Fruit fly (Drosophila melanogaster) whole organism, embryonic: ENCODE data around the gene CG9483.

Experiments
- Adf1 ChIP-seq: fragments of 200-800 bp; sonication (Bioruptor generic); IDR thresholded peaks from 2 replicates; pipeline ENCODE4 v1.3.6; 2022; ENCODE audit warnings: missing biosample characterization, missing genetic modification characterization
- CG10147 ChIP-seq: fragments of 200-800 bp; sonication (Bioruptor generic); optimal IDR thresholded peaks from 2 replicates; lab custom pipeline; 2019; ENCODE audit warnings: missing biosample characterization, mild to moderate bottlenecking, missing genetic modification characterization, moderate library complexity
- CG10462 ChIP-seq: fragments of 200-800 bp; sonication (Bioruptor generic); optimal IDR thresholded peaks from 2 replicates; lab custom pipeline; 2016; ENCODE audit warnings: missing biosample characterization, missing genetic modification characterization
- CG11093 ChIP-seq: fragments of 200-800 bp; sonication (Bioruptor generic); IDR thresholded peaks from 3 replicates; pipeline ENCODE4 v1.3.6; 2022; ENCODE audit warnings: missing biosample characterization, missing genetic modification characterization
- CG11247 ChIP-seq: fragments of 200-800 bp; sonication (Bioruptor generic); IDR thresholded peaks from 2 replicates; pipeline ENCODE4 v1.3.6; 2022; ENCODE audit warnings: missing biosample characterization, missing genetic modification characterization
- CG11695 ChIP-seq: fragments of 200-800 bp; sonication (Bioruptor generic); IDR thresholded peaks from 3 replicates; pipeline ENCODE4 v1.3.6; 2022; ENCODE audit warnings: missing biosample characterization, missing genetic modification characterization
- CG12299 ChIP-seq: fragments of 200-800 bp; sonication (Bioruptor generic); optimal IDR thresholded peaks from 2 replicates; lab custom pipeline; 2018; ENCODE audit warnings: missing biosample characterization, mild to moderate bottlenecking, missing genetic modification characterization
- CG12942 ChIP-seq: fragments of 200-800 bp; sonication (Bioruptor generic); optimal IDR thresholded peaks from 3 replicates; lab custom pipeline; 2016; ENCODE audit warnings: missing biosample characterization, missing genetic modification characterization
- CG13775 ChIP-seq: fragments of 200-800 bp; sonication (Bioruptor generic); optimal IDR thresholded peaks from 3 replicates; lab custom pipeline; 2017; ENCODE audit warnings: missing biosample characterization, mild to moderate bottlenecking, missing genetic modification characterization
- CG13894 ChIP-seq: fragments of 200-800 bp; sonication (Bioruptor generic); optimal IDR thresholded peaks from 3 replicates; lab custom pipeline; 2018; ENCODE audit warnings: missing biosample characterization, mild to moderate bottlenecking, missing genetic modification characterization, moderate library complexity
- CG15269 ChIP-seq: fragments of 200-800 bp; sonication (Bioruptor generic); optimal IDR thresholded peaks from 2 replicates; lab custom pipeline; 2018; ENCODE audit warnings: missing biosample characterization, mild to moderate bottlenecking, missing genetic modification characterization, moderate library complexity
- CG1529 ChIP-seq: fragments of 200-800 bp; sonication (Bioruptor generic); optimal IDR thresholded peaks from 3 replicates; lab custom pipeline; 2018; ENCODE audit warnings: missing biosample characterization, missing genetic modification characterization
- CG15601 ChIP-seq: fragments of 200-800 bp; sonication (Bioruptor generic); optimal IDR thresholded peaks from 3 replicates; lab custom pipeline; 2019; ENCODE audit warnings: missing biosample characterization, mild to moderate bottlenecking, missing genetic modification characterization, moderate library complexity
- CG18476 ChIP-seq: fragments of 200-800 bp; sonication (Bioruptor generic); optimal IDR thresholded peaks from 2 replicates; lab custom pipeline; 2016; ENCODE audit warnings: missing biosample characterization, mild to moderate bottlenecking, missing genetic modification characterization
- CG2129 ChIP-seq: fragments of 200-800 bp; sonication (Bioruptor generic); IDR thresholded peaks from 2 replicates; pipeline ENCODE4 v1.3.6; 2022; ENCODE audit warnings: missing biosample characterization, missing genetic modification characterization; ENCODE audit not compliant: partially characterized antibody
- CG2875 ChIP-seq: fragments of 200-800 bp; sonication (Bioruptor generic); optimal IDR thresholded peaks from 2 replicates; lab custom pipeline; 2017; ENCODE audit warnings: missing biosample characterization, mild to moderate bottlenecking, missing genetic modification characterization, missing genetic modification reagents
- CG31441 ChIP-seq: fragments of 200-800 bp; sonication (Bioruptor generic); IDR thresholded peaks from 2 replicates; pipeline ENCODE4 v1.3.6; 2022; ENCODE audit warnings: missing biosample characterization, missing genetic modification characterization
- CG6854 ChIP-seq: fragments of 200-800 bp; sonication (Bioruptor generic); optimal IDR thresholded peaks from 3 replicates; lab custom pipeline; 2017; ENCODE audit warnings: missing biosample characterization, mild to moderate bottlenecking, missing genetic modification characterization
- CG7271 ChIP-seq: fragments of 200-800 bp; sonication (Bioruptor generic); optimal IDR thresholded peaks from 2 replicates; lab custom pipeline; 2018; ENCODE audit warnings: missing biosample characterization, mild to moderate bottlenecking, missing genetic modification characterization, moderate library complexity
- CG8089 ChIP-seq: fragments of 200-800 bp; sonication (Bioruptor generic); optimal IDR thresholded peaks from 3 replicates; lab custom pipeline; 2016; ENCODE audit warnings: missing biosample characterization, missing genetic modification characterization
- CG8765 ChIP-seq: fragments of 200-800 bp; sonication (Bioruptor generic); IDR thresholded peaks from 2 replicates; pipeline ENCODE4 v1.3.6; 2022; ENCODE audit warnings: missing biosample characterization, missing genetic modification characterization
- D ChIP-seq, 2 experiments: fragments of 200-800 bp in 1 of 2; fragments of >200 bp in 1 of 2; sonication (Bioruptor generic) in 1 of 2; optimal IDR thresholded peaks; 2 replicates in 1 of 2; 3 replicates in 1 of 2; lab custom pipeline; 2017; ENCODE audit warnings: mild to moderate bottlenecking in 1 of 2, missing biosample characterization in 1 of 2, missing genetic modification characterization in 1 of 2, missing genetic modification reagents in 1 of 2
- Dip3 ChIP-seq: fragments of 200-800 bp; sonication (Bioruptor generic); optimal IDR thresholded peaks from 3 replicates; lab custom pipeline; 2016; ENCODE audit warnings: missing biosample characterization, missing genetic modification characterization
- Dll ChIP-seq: fragments of 200-800 bp; sonication (Bioruptor generic); IDR thresholded peaks from 4 replicates; pipeline ENCODE4 v1.3.6; 2022; ENCODE audit warnings: missing biosample characterization, missing genetic modification characterization; ENCODE audit not compliant: partially characterized antibody
- GATAe ChIP-seq: fragments of 200-800 bp; sonication (Bioruptor generic); conservative IDR thresholded peaks from 2 replicates; pipeline ENCODE4 v1.3.6; 2022; ENCODE audit warnings: missing biosample characterization, missing genetic modification characterization
- Hand ChIP-seq: fragments of 200-800 bp; sonication (Bioruptor generic); optimal IDR thresholded peaks from 2 replicates; lab custom pipeline; 2017; ENCODE audit warnings: mild to moderate bottlenecking, missing biosample characterization, missing genetic modification reagents, missing genetic modification characterization
- HmgD ChIP-seq: fragments of 200-800 bp; sonication (Bioruptor generic); optimal IDR thresholded peaks from 3 replicates; lab custom pipeline; 2016; ENCODE audit warnings: missing biosample characterization, missing genetic modification characterization
- NC2α ChIP-seq: fragments of 200-800 bp; sonication (Bioruptor generic); optimal IDR thresholded peaks from 2 replicates; lab custom pipeline; 2016; ENCODE audit warnings: missing biosample characterization, missing genetic modification characterization
- Rx ChIP-seq: fragments of 200-800 bp; sonication (Bioruptor generic); IDR thresholded peaks from 2 replicates; pipeline ENCODE4 v1.3.6; 2022; ENCODE audit warnings: missing biosample characterization, missing genetic modification characterization
- Stat92E ChIP-seq, 3 experiments: fragments of >200 bp in 2 of 3; fragments of 200-800 bp in 1 of 3; sonication (Bioruptor generic) in 1 of 3; optimal IDR thresholded peaks; 2 replicates each; lab custom pipeline; 2017 to 2019; ENCODE audit warnings: missing biosample characterization in 3 of 3, missing genetic modification characterization in 3 of 3, mild to moderate bottlenecking in 1 of 3, moderate library complexity in 1 of 3
- TFAM ChIP-seq: fragments of 200-800 bp; sonication (Bioruptor generic); optimal IDR thresholded peaks from 2 replicates; lab custom pipeline; 2017; ENCODE audit warnings: missing biosample characterization, missing genetic modification characterization, inconsistent platforms
- Taf1 ChIP-seq: fragments of 200-800 bp; sonication (Bioruptor generic); IDR thresholded peaks from 2 replicates; pipeline ENCODE4 v1.3.6; 2022; ENCODE audit warnings: missing biosample characterization, missing genetic modification characterization
- abd-A ChIP-seq: fragments of 200-800 bp; sonication (Bioruptor generic); optimal IDR thresholded peaks from 3 replicates; lab custom pipeline; 2019; ENCODE audit warnings: missing biosample characterization, mild to moderate bottlenecking, missing genetic modification characterization, moderate library complexity
- ash1 ChIP-seq: fragments of 200-800 bp; sonication (Bioruptor generic); optimal IDR thresholded peaks from 2 replicates; lab custom pipeline; 2018; ENCODE audit warnings: missing biosample characterization, mild to moderate bottlenecking, missing genetic modification characterization
- bab2 ChIP-seq: fragments of 200-800 bp; sonication (Bioruptor generic); optimal IDR thresholded peaks from 2 replicates; lab custom pipeline; 2016; ENCODE audit warnings: missing biosample characterization, missing genetic modification characterization
- cato ChIP-seq: fragments of 200-800 bp; sonication (Bioruptor generic); optimal IDR thresholded peaks from 2 replicates; lab custom pipeline; 2016; ENCODE audit warnings: missing biosample characterization, missing genetic modification characterization, borderline replicate concordance
- crol ChIP-seq: fragments of 200-800 bp; sonication (Bioruptor generic); IDR thresholded peaks from 2 replicates; pipeline ENCODE4 v1.3.6; 2022; ENCODE audit warnings: missing biosample characterization, missing genetic modification characterization
- fd96Cb ChIP-seq: fragments of 200-800 bp; sonication (Bioruptor generic); optimal IDR thresholded peaks from 2 replicates; lab custom pipeline; 2018; ENCODE audit warnings: missing biosample characterization, mild to moderate bottlenecking, missing genetic modification characterization, moderate library complexity
- fru ChIP-seq: fragments of >200 bp; optimal IDR thresholded peaks from 2 replicates; lab custom pipeline; 2017
- gce ChIP-seq: fragments of 200-800 bp; sonication (Bioruptor generic); IDR thresholded peaks from 3 replicates; pipeline ENCODE4 v1.3.6; 2022; ENCODE audit warnings: missing biosample characterization, missing genetic modification characterization
- jing ChIP-seq: fragments of 200-800 bp; sonication (Bioruptor generic); optimal IDR thresholded peaks from 2 replicates; lab custom pipeline; 2018; ENCODE audit warnings: missing biosample characterization, mild to moderate bottlenecking, missing genetic modification characterization
- pros ChIP-seq: fragments of 200-800 bp; sonication (Bioruptor generic); optimal IDR thresholded peaks from 3 replicates; lab custom pipeline; 2019; ENCODE audit warnings: missing biosample characterization, mild to moderate bottlenecking, missing genetic modification characterization, moderate library complexity
- sc ChIP-seq, 3 experiments: fragments of >200 bp in 2 of 3; fragments of 200-800 bp in 1 of 3; sonication (Bioruptor generic) in 1 of 3; optimal IDR thresholded peaks; 2 replicates in 2 of 3; 3 replicates in 1 of 3; lab custom pipeline; 2017; ENCODE audit warnings: mild to moderate bottlenecking in 1 of 3, missing biosample characterization in 1 of 3, missing genetic modification characterization in 1 of 3, missing genetic modification reagents in 1 of 3
- scrt ChIP-seq: fragments of 200-800 bp; sonication (Bioruptor generic); optimal IDR thresholded peaks from 2 replicates; lab custom pipeline; 2018; ENCODE audit warnings: missing biosample characterization, mild to moderate bottlenecking, missing genetic modification characterization, moderate library complexity
- sisA ChIP-seq: fragments of 200-800 bp; sonication (Bioruptor generic); IDR thresholded peaks from 2 replicates; pipeline ENCODE4 v1.3.6; 2022; ENCODE audit warnings: missing biosample characterization, missing genetic modification characterization
- tio ChIP-seq: fragments of 200-800 bp; sonication (Bioruptor generic); optimal IDR thresholded peaks from 2 replicates; lab custom pipeline; 2017; ENCODE audit warnings: missing biosample characterization, missing genetic modification characterization, inconsistent platforms
- unpg ChIP-seq: fragments of 200-800 bp; sonication (Bioruptor generic); optimal IDR thresholded peaks from 3 replicates; lab custom pipeline; 2018; ENCODE audit warnings: missing biosample characterization, mild to moderate bottlenecking, missing genetic modification characterization, moderate library complexity
- vfl ChIP-seq: fragments of 200-800 bp; sonication (Bioruptor generic); optimal IDR thresholded peaks from 2 replicates; lab custom pipeline; 2016; ENCODE audit warnings: missing biosample characterization, missing genetic modification characterization
- wek ChIP-seq: fragments of 200-800 bp; sonication (Bioruptor generic); optimal IDR thresholded peaks from 3 replicates; lab custom pipeline; 2018; ENCODE audit warnings: missing biosample characterization, mild to moderate bottlenecking, missing genetic modification characterization, moderate library complexity

Gene CG9483

dm6 chr2L:8834806-8835483 lies 31.6 kb upstream of the CG9483 start (continued):
- TF ChIP-seq scrt (GFP tag; lab: Kevin White, UChicago) (no peak), vfl (GFP tag; lab: Kevin White, UChicago) (no peak), ash1 (GFP tag; lab: Kevin White, UChicago) (no peak), gce (GFP tag; lab: Robert Waterston, UW) (no peak), NC2α (GFP tag; lab: Kevin White, UChicago) (no peak), CG2129 (GFP tag; lab: Robert Waterston, UW) (no peak), wek (no peak), sisA (GFP tag; lab: Robert Waterston, UW) (peak; percentile 79), fd96Cb (tag; lab: Kevin White, UChicago) (peak; percentile 73), CG2875 (GFP tag; lab: Kevin White, UChicago) (peak; percentile 63), cato (GFP tag; lab: Kevin White, UChicago) (no peak), CG8765 (GFP tag; lab: Robert Waterston, UW) (0 out of 2 replicates have a peak, but pooled peaks have one; percentile 51), CG11695 (peak; percentile 65), jing (GFP tag; lab: Kevin White, UChicago) (no peak), CG15269 (tag; lab: Kevin White, UChicago) (peak; percentile 37), CG15601 (tag; lab: Kevin White, UChicago) (no peak), crol (GFP tag; lab: Robert Waterston, UW) (peak; percentile 46), CG31441 (GFP tag; lab: Robert Waterston, UW) (peak; percentile 46), bab2 (GFP tag; lab: Kevin White, UChicago) (peak; percentile 66), CG12299 (tag; lab: Kevin White, UChicago) (no peak), CG12942 (GFP tag; lab: Kevin White, UChicago) (no peak), CG13775 (peak; percentile 46), CG1529 (peak; percentile 59), CG8089 (peak; percentile 22), Taf1 (GFP tag; lab: Robert Waterston, UW) (no peak), CG11247 (GFP tag; lab: Robert Waterston, UW) (peak; percentile 64), CG10462 (GFP tag; lab: Kevin White, UChicago) (no peak), unpg (peak; percentile 71), Rx (GFP tag; lab: Robert Waterston, UW) (peak; percentile 49), CG7271 (tag; lab: Kevin White, UChicago) (no peak), abd-A (no peak), CG13894 (tag; lab: Kevin White, UChicago) (no peak), tio (GFP tag; lab: Kevin White, UChicago) (no peak), D (optimal IDR thresholded peaks at IDR 0.05; lab: Kevin White, UChicago) (no peak), D (GFP tag; optimal IDR thresholded peaks at IDR 0.05; lab: Kevin White, UChicago) (peak; percentile 64), CG6854 (no peak), Hand (GFP tag; lab: Kevin White, UChicago) (no peak), CG11093 (GFP tag; lab: Robert Waterston, UW) (peak; percentile 50; the same call in 2 of the 3 replicates), Dll (GFP tag; lab: Robert Waterston, UW) (no peak), TFAM (no peak), Dip3 (GFP tag; lab: Kevin White, UChicago) (no peak), fru (no peak), Stat92E (GFP tag; optimal IDR thresholded peaks at IDR 0.05; lab: Kevin White, UChicago) (no peak), sc (optimal IDR thresholded peaks at IDR 0.05; lab: Kevin White, UChicago) (no peak), sc (GFP tag; optimal IDR thresholded peaks at IDR 0.05; lab: Kevin White, UChicago) (peak; percentile 39), HmgD (GFP tag; lab: Kevin White, UChicago) (no peak), GATAe (no peak), pros (GFP tag; lab: Kevin White, UChicago) (no peak), CG10147 (peak; percentile 37), Adf1 (GFP tag; lab: Robert Waterston, UW) (no peak), CG18476 (GFP tag; lab: Kevin White, UChicago) (peak; percentile 77)
